Worm (Caenorhabditis elegans) whole organism, L1 larva: ENCODE data around the gene srlf-29.

Experiments
- ceh-82 ChIP-seq, 3 experiments: fragments of 150-350 bp in 1 of 3; sonication (generic microtip) in 2 of 3; optimal IDR thresholded peaks; 2 replicates each; lab custom pipeline; 2014 to 2017; ENCODE audit warnings: missing biosample characterization in 3 of 3, missing genetic modification characterization in 3 of 3
- elt-2 ChIP-seq: sonication (generic microtip); optimal IDR thresholded peaks from 2 replicates; lab custom pipeline; 2016; ENCODE audit warnings: missing genetic modification characterization, mild to moderate bottlenecking, inconsistent platforms, missing compliant biosample characterization, missing genetic modification reagents
- fkh-8 ChIP-seq: sonication (generic microtip); optimal IDR thresholded peaks from 2 replicates; lab custom pipeline; 2016; ENCODE audit warnings: mild to moderate bottlenecking, missing genetic modification characterization, missing compliant biosample characterization
- lin-13 ChIP-seq: fragments of 150-350 bp; optimal IDR thresholded peaks from 2 replicates; lab custom pipeline; 2014; ENCODE audit warnings: missing biosample characterization, missing genetic modification reagents, missing genetic modification characterization
- nhr-237 ChIP-seq: fragments of 150-350 bp; optimal IDR thresholded peaks from 2 replicates; lab custom pipeline; 2014; ENCODE audit warnings: missing biosample characterization, missing genetic modification characterization

- TF ChIP-seq nhr-237, result no peak
- TF ChIP-seq lin-13 (GFP tag; lab: Kevin White, UChicago), result no peak
- TF ChIP-seq fkh-8, result no peak
- TF ChIP-seq elt-2 (tag; lab: Kevin White, UChicago), result no peak
- no peak for TF ChIP-seq ceh-82 (tag; optimal IDR thresholded peaks at IDR 0.05; lab: Kevin White, UChicago)
These were observed 12.7 kb upstream of the srlf-29 start, which contains the start of gene fbxb-15 for ce11 chrII:1653397-1653796.
